Fruit fly (Drosophila melanogaster): ENCODE data around the gene Klc.

The Klc gene

dm6 chr3L:12720699-12721098 is 29.2 kb downstream of the Klc start (continued):
- TF ChIP-seq Scr (GFP tag; IDR thresholded peaks at IDR 0.05; ENCODE audit: partially characterized antibody): 0 out of 2 replicates have a peak, but pooled peaks have one; percentile 12
- peak; percentile 30 for TF ChIP-seq ewg (GFP tag; optimal IDR thresholded peaks at IDR 0.05)
- TF ChIP-seq tna (GFP tag; IDR thresholded peaks at IDR 0.05; ENCODE audit: partially characterized antibody): peak; percentile 25; the same call in 1 of the 2 replicates
- peak; percentile 20 for TF ChIP-seq gem (tag; optimal IDR thresholded peaks at IDR 0.05)
- peak; percentile 62; the same call in 2 of the 3 replicates for TF ChIP-seq CG7963 (GFP tag; IDR thresholded peaks at IDR 0.05; ENCODE audit: partially characterized antibody)
- TF ChIP-seq CG34224 (GFP tag; IDR thresholded peaks at IDR 0.05; ENCODE audit: partially characterized antibody): 0 out of 3 replicates have a peak, but pooled peaks have one; percentile 14
- TF ChIP-seq bsh (GFP tag; optimal IDR thresholded peaks at IDR 0.05): peak in 1 of 2 experiments; percentile 1
- no peak for TF ChIP-seq tll (GFP tag; optimal IDR thresholded peaks at IDR 0.05)
- peak; percentile 56; the same call in 2 of the 3 replicates for TF ChIP-seq CG16813 (GFP tag; IDR thresholded peaks at IDR 0.05; ENCODE audit: partially characterized antibody)
- 0 out of 2 replicates have a peak, but pooled peaks have one; percentile 24 for TF ChIP-seq CG17328 (GFP tag; IDR thresholded peaks at IDR 0.05)
- TF ChIP-seq bowl (GFP tag; IDR thresholded peaks at IDR 0.05): no peak
- TF ChIP-seq prd (optimal IDR thresholded peaks at IDR 0.05): no peak
- TF ChIP-seq prd (GFP tag; IDR thresholded peaks at IDR 0.05): 0 out of 3 replicates have a peak, but pooled peaks have one; percentile 7

- TF ChIP-seq Ssrp (tag; optimal IDR thresholded peaks at IDR 0.05) (peak; percentile 16), Oli (tag; optimal IDR thresholded peaks at IDR 0.05) (peak; percentile 18), trem (tag; optimal IDR thresholded peaks at IDR 0.05) (peak; percentile 4), sna (GFP tag; IDR thresholded peaks at IDR 0.05; ENCODE audit: partially characterized antibody) (no peak), odd (GFP tag; optimal IDR thresholded peaks at IDR 0.05) (no peak), CG9437 (GFP tag; optimal IDR thresholded peaks at IDR 0.05) (peak; percentile 11), ATbp (GFP tag; optimal IDR thresholded peaks at IDR 0.05) (peak; percentile 11), MESR4 (GFP tag; optimal IDR thresholded peaks at IDR 0.05) (no peak), CG15601 (tag; optimal IDR thresholded peaks at IDR 0.05) (peak; percentile 2), crc (GFP tag; optimal IDR thresholded peaks at IDR 0.05) (no peak), CG6254 (GFP tag; optimal IDR thresholded peaks at IDR 0.05) (peak; percentile 49), CG2712 (tag; optimal IDR thresholded peaks at IDR 0.05) (peak; percentile 47), D19A (tag; optimal IDR thresholded peaks at IDR 0.05) (peak; percentile 49), CG7556 (GFP tag; optimal IDR thresholded peaks at IDR 0.05) (peak; percentile 19), nerfin-1 (tag; optimal IDR thresholded peaks at IDR 0.05) (no peak), Side (GFP tag; optimal IDR thresholded peaks at IDR 0.05) (no peak), gem (tag; optimal IDR thresholded peaks at IDR 0.05) (peak; percentile 40), CG18262 (tag; optimal IDR thresholded peaks at IDR 0.05) (peak; percentile 58), CG31441 (GFP tag; IDR thresholded peaks at IDR 0.05) (peak; percentile 53), CG17361 (GFP tag; IDR thresholded peaks at IDR 0.05) (peak; percentile 59; the same call in 2 of the 3 replicates), CG12391 (tag; optimal IDR thresholded peaks at IDR 0.05) (peak; percentile 47), HHEX (GFP tag; optimal IDR thresholded peaks at IDR 0.05) (peak; percentile 20), Blimp-1 (GFP tag; optimal IDR thresholded peaks at IDR 0.05) (peak; percentile 17), CG10267 (tag; optimal IDR thresholded peaks at IDR 0.05) (peak; percentile 46), CG14710 (tag; optimal IDR thresholded peaks at IDR 0.05) (peak; percentile 51), CG14965 (GFP tag; optimal IDR thresholded peaks at IDR 0.05; ENCODE audit: borderline replicate concordance) (no peak), repo (GFP tag; optimal IDR thresholded peaks at IDR 0.05) (no peak), dmrt11E (tag; optimal IDR thresholded peaks at IDR 0.05) (peak; percentile 43), CG10209 (GFP tag; optimal IDR thresholded peaks at IDR 0.05) (no peak), CG4820 (GFP tag; optimal IDR thresholded peaks at IDR 0.05) (peak; percentile 9), CG8359 (GFP tag; optimal IDR thresholded peaks at IDR 0.05; ENCODE audit: borderline replicate concordance) (no peak), Spps (tag; optimal IDR thresholded peaks at IDR 0.05) (no peak), CG4730 (GFP tag; IDR thresholded peaks at IDR 0.05) (no peak), nmo (GFP tag; optimal IDR thresholded peaks at IDR 0.05) (peak; percentile 33), pb (GFP tag; optimal IDR thresholded peaks at IDR 0.05) (no peak)
These were observed 32.2 kb downstream of the Klc start for dm6 chr3L:12717621-12718020.
